Worm (Caenorhabditis elegans) whole organism, L4 larva: Measurements from ENCODE around the gene phf-31.
A peak's percentile ranks its signal among the peaks of the same experiment; 100 is the strongest.

Source experiments
- D1046.2 ChIP-seq: fragments of 200-800 bp; sonication (Bioruptor generic); IDR thresholded peaks from 2 replicates; pipeline ENCODE4 v1.3.6; 2022; ENCODE audit warnings: missing genetic modification characterization, missing compliant biosample characterization
- F26F4.8 ChIP-seq: fragments of 200-800 bp; sonication (Bioruptor generic); conservative IDR thresholded peaks from 2 replicates; pipeline ENCODE4 v1.3.6; 2022; ENCODE audit warnings: missing genetic modification characterization, missing compliant biosample characterization
- R02D3.7 ChIP-seq: fragments of 150-350 bp; sonication (generic microtip); optimal IDR thresholded peaks from 3 replicates; lab custom pipeline; 2014; ENCODE audit warnings: missing biosample characterization, missing genetic modification characterization
- Y5F2A.4 ChIP-seq: fragments of 200-800 bp; sonication (Bioruptor generic); optimal IDR thresholded peaks from 2 replicates; lab custom pipeline; 2018; ENCODE audit warnings: mild to moderate bottlenecking, missing genetic modification characterization, missing compliant biosample characterization
- Y75B8A.6 ChIP-seq: fragments of 200-800 bp; sonication (Bioruptor generic); IDR thresholded peaks from 2 replicates; pipeline ENCODE4 v1.3.6; 2022; ENCODE audit warnings: missing genetic modification reagents, missing genetic modification characterization, missing compliant biosample characterization
- ZK337.2 ChIP-seq: fragments of 200-800 bp; sonication (Bioruptor generic); IDR thresholded peaks from 2 replicates; pipeline ENCODE4 v1.3.6; 2022; ENCODE audit warnings: missing genetic modification reagents, missing genetic modification characterization, missing compliant biosample characterization
- ZK546.5 ChIP-seq, 2 experiments: sonication (generic microtip); optimal IDR thresholded peaks; 2 replicates each; lab custom pipeline; 2017; ENCODE audit warnings: missing biosample characterization in 2 of 2, missing genetic modification characterization in 2 of 2
- aha-1 ChIP-seq: fragments of 150-350 bp; peaks from one replicate; lab custom pipeline; 2014; ENCODE audit warnings: missing biosample characterization, missing genetic modification characterization
- aly-2 ChIP-seq: sonication (generic microtip); optimal IDR thresholded peaks from 2 replicates; lab custom pipeline; 2018; ENCODE audit warnings: missing biosample characterization, missing genetic modification characterization
- attf-4 ChIP-seq: sonication (generic microtip); optimal IDR thresholded peaks from 3 replicates; lab custom pipeline; 2017; ENCODE audit warnings: missing biosample characterization, missing genetic modification characterization
- ceh-20 ChIP-seq: fragments of 200-800 bp; sonication (Bioruptor generic); IDR thresholded peaks from 2 replicates; pipeline ENCODE4 v1.3.6; 2022; ENCODE audit warnings: missing genetic modification reagents, missing genetic modification characterization, missing compliant biosample characterization
- ceh-28 ChIP-seq: fragments of 150-350 bp; optimal IDR thresholded peaks from 2 replicates; lab custom pipeline; 2014; ENCODE audit warnings: missing biosample characterization, missing genetic modification reagents, missing genetic modification characterization
- ceh-32 ChIP-seq: sonication (generic microtip); optimal IDR thresholded peaks from 2 replicates; lab custom pipeline; 2016; ENCODE audit warnings: mild to moderate bottlenecking, missing genetic modification characterization, missing compliant biosample characterization; ENCODE audit not compliant: poor library complexity
- ceh-44 ChIP-seq: fragments of 200-800 bp; sonication (Bioruptor generic); IDR thresholded peaks from 2 replicates; pipeline ENCODE4 v1.3.6; 2022; ENCODE audit warnings: missing genetic modification reagents, missing genetic modification characterization, missing compliant biosample characterization
- ceh-82 ChIP-seq: sonication (generic microtip); optimal IDR thresholded peaks from 2 replicates; lab custom pipeline; 2017; ENCODE audit warnings: missing biosample characterization, missing genetic modification characterization
- daf-16 ChIP-seq, 3 experiments: sonication (generic microtip); optimal IDR thresholded peaks; 2 replicates each; lab custom pipeline; 2016 to 2017; ENCODE audit warnings: missing genetic modification characterization in 3 of 3, missing genetic modification reagents in 3 of 3, mild to moderate bottlenecking in 2 of 3, missing compliant biosample characterization in 2 of 3, missing biosample characterization in 1 of 3, moderate library complexity in 1 of 3
- daf-8 ChIP-seq: fragments of 200-800 bp; sonication (Bioruptor generic); IDR thresholded peaks from 2 replicates; pipeline ENCODE4 v1.3.6; 2022; ENCODE audit warnings: missing genetic modification characterization, missing compliant biosample characterization
- dmd-8 ChIP-seq: fragments of 200-800 bp; sonication (Bioruptor generic); IDR thresholded peaks from 2 replicates; pipeline ENCODE4 v1.3.6; 2022; ENCODE audit warnings: missing genetic modification characterization, missing compliant biosample characterization
- dmd-9 ChIP-seq: fragments of 200-800 bp; sonication (Bioruptor generic); IDR thresholded peaks from 2 replicates; pipeline ENCODE4 v1.3.6; 2022; ENCODE audit warnings: missing genetic modification reagents, missing genetic modification characterization, missing compliant biosample characterization
- dpl-1 ChIP-seq: fragments of 150-350 bp; optimal IDR thresholded peaks from 2 replicates; lab custom pipeline; 2014; ENCODE audit warnings: missing biosample characterization, missing genetic modification reagents, missing genetic modification characterization
- egl-43 ChIP-seq: fragments of 200-800 bp; sonication (Bioruptor generic); IDR thresholded peaks from 2 replicates; pipeline ENCODE4 v1.3.6; 2022; ENCODE audit warnings: missing genetic modification reagents, missing genetic modification characterization, missing compliant biosample characterization
- jun-1 ChIP-seq: fragments of 150-350 bp; optimal IDR thresholded peaks from 2 replicates; lab custom pipeline; 2014; ENCODE audit warnings: missing biosample characterization, missing genetic modification reagents, missing genetic modification characterization
- lin-1 ChIP-seq: fragments of 200-800 bp; sonication (Bioruptor generic); IDR thresholded peaks from 2 replicates; pipeline ENCODE4 v1.3.6; 2022; ENCODE audit warnings: missing genetic modification reagents, missing genetic modification characterization, missing compliant biosample characterization
- lin-15B ChIP-seq: fragments of 150-350 bp; sonication (generic microtip); optimal IDR thresholded peaks from 3 replicates; lab custom pipeline; 2014; ENCODE audit warnings: missing biosample characterization, missing genetic modification characterization
- lin-39 ChIP-seq: fragments of 150-350 bp; optimal IDR thresholded peaks from 2 replicates; lab custom pipeline; 2014; ENCODE audit warnings: missing biosample characterization, missing genetic modification reagents, missing genetic modification characterization
- lsy-2 ChIP-seq, 2 experiments: fragments of 150-350 bp in 1 of 2; sonication (generic microtip) in 1 of 2; optimal IDR thresholded peaks; 2 replicates each; lab custom pipeline; 2014 to 2017; ENCODE audit warnings: missing biosample characterization in 2 of 2, missing genetic modification characterization in 2 of 2
- madf-9 ChIP-seq: fragments of 200-800 bp; sonication (Bioruptor generic); conservative IDR thresholded peaks from 2 replicates; pipeline ENCODE4 v1.3.6; 2022; ENCODE audit warnings: missing genetic modification reagents, missing genetic modification characterization, missing compliant biosample characterization
- mdl-1 ChIP-seq, 2 experiments: fragments of 150-350 bp in 1 of 2; sonication (generic microtip) in 1 of 2; optimal IDR thresholded peaks; 2 replicates each; lab custom pipeline; 2014 to 2017; ENCODE audit warnings: missing biosample characterization in 2 of 2, missing genetic modification characterization in 2 of 2
- nhr-11 ChIP-seq: fragments of 150-350 bp; optimal IDR thresholded peaks from 2 replicates; lab custom pipeline; 2014; ENCODE audit warnings: missing biosample characterization, missing genetic modification characterization
- nhr-28 ChIP-seq: fragments of 150-350 bp; optimal IDR thresholded peaks from 2 replicates; lab custom pipeline; 2014; ENCODE audit warnings: missing biosample characterization, missing genetic modification characterization
- nhr-42 ChIP-seq: fragments of 200-800 bp; sonication (Bioruptor generic); IDR thresholded peaks from 2 replicates; pipeline ENCODE4 v1.3.6; 2022; ENCODE audit warnings: missing genetic modification characterization, missing compliant biosample characterization
- nhr-77 ChIP-seq: fragments of 150-350 bp; optimal IDR thresholded peaks from 2 replicates; lab custom pipeline; 2014; ENCODE audit warnings: missing biosample characterization, missing genetic modification characterization
- pha-4 ChIP-seq, 2 experiments: fragments of 150-350 bp in 1 of 2; fragments of 200-800 bp in 1 of 2; sonication (Bioruptor generic) in 1 of 2; IDR thresholded peaks in 1 of 2; optimal IDR thresholded peaks in 1 of 2; 2 replicates each; pipeline versions ENCODE4 v1.3.6 to Lab custom; 2014 to 2022; ENCODE audit warnings: missing genetic modification characterization in 2 of 2, missing genetic modification reagents in 2 of 2, missing biosample characterization in 1 of 2, missing compliant biosample characterization in 1 of 2
- saeg-2 ChIP-seq: fragments of 200-800 bp; sonication (Bioruptor generic); IDR thresholded peaks from 2 replicates; pipeline ENCODE4 v1.3.6; 2022; ENCODE audit warnings: missing genetic modification reagents, missing genetic modification characterization, missing compliant biosample characterization
- snpc-4 ChIP-seq: fragments of 150-350 bp; optimal IDR thresholded peaks from 2 replicates; lab custom pipeline; 2014; ENCODE audit warnings: missing biosample characterization, missing genetic modification characterization
- spr-3 ChIP-seq: fragments of 200-800 bp; sonication (Bioruptor generic); optimal IDR thresholded peaks from 2 replicates; lab custom pipeline; 2018; ENCODE audit warnings: mild to moderate bottlenecking, missing genetic modification characterization, missing compliant biosample characterization
- tag-97 ChIP-seq: fragments of 200-800 bp; sonication (Bioruptor generic); IDR thresholded peaks from 2 replicates; pipeline ENCODE4 v1.3.6; 2022; ENCODE audit warnings: missing genetic modification characterization, missing compliant biosample characterization
- unc-130 ChIP-seq: sonication (generic microtip); optimal IDR thresholded peaks from 2 replicates; lab custom pipeline; 2016; ENCODE audit warnings: missing genetic modification reagents, missing genetic modification characterization, missing compliant biosample characterization
- zag-1 ChIP-seq: fragments of 150-350 bp; optimal IDR thresholded peaks from 2 replicates; lab custom pipeline; 2014; ENCODE audit warnings: missing biosample characterization, missing genetic modification characterization
- zfp-3 ChIP-seq: fragments of 200-800 bp; sonication (Bioruptor generic); conservative IDR thresholded peaks from 2 replicates; pipeline ENCODE4 v1.3.6; 2022; ENCODE audit warnings: missing genetic modification reagents, missing genetic modification characterization, missing compliant biosample characterization
- ztf-7 ChIP-seq: fragments of 150-350 bp; optimal IDR thresholded peaks from 2 replicates; lab custom pipeline; 2014; ENCODE audit warnings: missing biosample characterization, missing genetic modification characterization

phf-31 gene

DNA sequence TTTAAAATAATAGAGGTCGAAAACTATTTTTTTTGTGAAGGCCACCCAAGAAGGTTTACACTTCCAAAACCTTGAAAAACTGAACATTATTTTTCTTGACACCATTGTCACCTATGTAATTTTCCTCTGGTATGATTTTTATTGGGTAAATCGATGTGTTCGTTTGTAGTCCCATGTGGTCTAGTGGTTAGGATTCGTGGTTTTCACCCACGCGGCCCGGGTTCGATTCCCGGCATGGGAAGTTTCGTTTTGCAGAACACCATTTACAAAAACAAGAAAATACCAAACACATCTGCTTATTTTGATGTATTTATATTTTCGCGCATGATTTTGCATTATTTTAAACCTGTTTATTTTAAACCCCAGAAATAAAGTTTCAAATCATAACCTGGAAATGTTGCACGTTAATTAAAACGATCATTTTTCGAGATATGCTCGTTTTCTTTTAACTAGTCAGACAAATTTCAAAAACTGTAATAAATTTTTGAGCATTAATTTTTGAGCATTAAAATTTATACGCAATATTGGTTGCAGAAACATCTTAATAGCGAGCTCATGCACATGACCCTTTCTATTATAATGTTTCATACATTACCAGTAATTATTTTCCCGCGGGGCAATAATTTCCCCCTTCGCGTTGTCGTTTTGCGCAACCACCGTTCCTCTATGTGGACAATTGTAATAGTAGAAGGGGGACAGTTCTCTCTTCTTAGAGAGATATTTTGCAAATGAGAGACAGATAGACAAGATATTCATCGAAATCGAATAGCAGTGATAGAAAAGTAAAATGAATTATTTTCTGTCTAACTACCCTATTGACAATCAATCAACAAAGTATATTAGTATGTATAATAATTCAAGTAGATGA lies 14.1 kb upstream of the phf-31 start (continued):
- TF ChIP-seq ztf-7 (tag; lab: Kevin White, UChicago) (no peak), jun-1 (tag; lab: Kevin White, UChicago) (no peak), saeg-2 (GFP tag; lab: Robert Waterston, UW) (no peak), R02D3.7 (no peak), F26F4.8 (GFP tag; lab: Robert Waterston, UW) (peak; percentile 59; the same call in 1 of the 2 replicates), egl-43 (GFP tag; lab: Robert Waterston, UW) (peak; percentile 83), ZK546.5 (tag; optimal IDR thresholded peaks at IDR 0.05; lab: Kevin White, UChicago) (no peak), nhr-28 (peak; percentile 13), snpc-4 (tag; lab: Kevin White, UChicago) (no peak), spr-3 (peak; percentile 16), dmd-8 (GFP tag; lab: Robert Waterston, UW) (peak; percentile 82), ceh-20 (no peak), mdl-1 (tag; optimal IDR thresholded peaks at IDR 0.05; lab: Kevin White, UChicago) (no peak), D1046.2 (GFP tag; lab: Robert Waterston, UW) (0 out of 2 replicates have a peak, but pooled peaks have one; percentile 43), pha-4 (GFP tag; IDR thresholded peaks at IDR 0.05; lab: Robert Waterston, UW) (0 out of 2 replicates have a peak, but pooled peaks have one; percentile 46), pha-4 (tag; optimal IDR thresholded peaks at IDR 0.05; lab: Kevin White, UChicago) (no peak), daf-8 (no peak), ceh-82 (tag; lab: Kevin White, UChicago) (no peak), lin-39 (tag; lab: Kevin White, UChicago) (no peak), lsy-2 (tag; optimal IDR thresholded peaks at IDR 0.05; lab: Kevin White, UChicago) (peak in 1 of 2 experiments; percentile 46), nhr-42 (GFP tag; lab: Robert Waterston, UW) (0 out of 2 replicates have a peak, but pooled peaks have one; percentile 61), dmd-9 (peak; percentile 66; the same call in 1 of the 2 replicates), aly-2 (tag; lab: Kevin White, UChicago) (no peak), ceh-44 (GFP tag; lab: Robert Waterston, UW) (0 out of 2 replicates have a peak, but pooled peaks have one; percentile 20), unc-130 (GFP tag; lab: Kevin White, UChicago) (no peak), lin-15B (tag; lab: Kevin White, UChicago) (no peak), madf-9 (GFP tag; lab: Robert Waterston, UW) (peak; percentile 48; the same call in 1 of the 2 replicates), ZK337.2 (GFP tag; lab: Robert Waterston, UW) (no peak), Y5F2A.4 (GFP tag; lab: Kevin White, UChicago) (no peak), nhr-77 (tag; lab: Kevin White, UChicago) (peak; percentile 39)
- TF ChIP-seq, all 104 proteins: peak for 44

DNA sequence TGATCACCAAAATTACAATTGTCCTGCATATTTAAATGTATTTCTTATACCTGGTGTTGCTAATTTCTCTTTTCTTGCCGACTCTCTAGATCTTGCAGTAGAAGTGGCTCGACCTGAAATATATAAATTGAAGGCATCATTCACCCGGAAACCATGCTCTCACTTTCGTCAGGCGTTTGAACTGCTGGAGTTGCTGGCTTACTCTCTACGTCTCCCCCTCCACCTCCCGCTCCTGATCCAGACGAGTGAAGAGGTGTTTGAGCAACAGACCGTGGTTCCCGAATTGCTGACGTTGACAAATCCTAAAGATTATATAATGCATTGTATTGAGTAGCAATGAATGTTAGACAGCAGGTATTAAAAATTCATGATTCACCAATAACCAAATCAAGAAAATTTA lies 11.6 kb upstream of the phf-31 start:
- TF ChIP-seq tag-97 (GFP tag; lab: Robert Waterston, UW) = 0 out of 2 replicates have a peak, but pooled peaks have one; percentile 56
- TF ChIP-seq nhr-11 = no peak
- TF ChIP-seq aha-1 (tag; lab: Kevin White, UChicago) = peak; percentile 95
- TF ChIP-seq ceh-32 (tag; lab: Kevin White, UChicago) = no peak

DNA sequence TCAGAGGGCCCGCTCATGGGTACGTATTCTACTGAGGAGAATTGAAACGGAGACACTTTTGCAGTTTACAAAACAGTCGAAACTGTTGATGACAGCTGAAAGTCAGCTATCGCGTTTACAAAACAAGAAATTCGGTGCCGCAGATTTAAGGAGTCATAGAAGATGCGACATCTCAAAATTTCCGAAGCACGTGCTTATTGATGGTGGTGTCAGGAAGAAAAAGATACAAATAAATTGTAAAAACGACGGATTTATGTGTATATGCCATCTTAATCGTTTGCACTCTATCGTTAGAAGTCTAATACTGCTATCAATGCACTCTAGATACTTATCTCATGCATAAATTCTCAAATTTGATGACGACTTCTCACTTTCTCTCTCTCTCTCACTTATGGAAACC lies 7.6 kb upstream of the phf-31 start, which contains the start of gene F13E6.2:
Gene F13E6.2, minus strand, starts transcription at position 101 of the 400 bp plus-strand sequence.
- no peak for TF ChIP-seq ZK546.5 (tag; optimal IDR thresholded peaks at IDR 0.05; lab: Kevin White, UChicago)
- no peak for TF ChIP-seq ceh-44 (GFP tag; lab: Robert Waterston, UW)
- TF ChIP-seq ceh-28 (tag; lab: Kevin White, UChicago) = no peak
- TF ChIP-seq dpl-1 (GFP tag; lab: Kevin White, UChicago) = no peak
- no peak for TF ChIP-seq D1046.2 (GFP tag; lab: Robert Waterston, UW)
- no peak for TF ChIP-seq jun-1 (tag; lab: Kevin White, UChicago)
- TF ChIP-seq attf-4 (tag; lab: Kevin White, UChicago) = no peak
- no peak for TF ChIP-seq zag-1 (tag; lab: Kevin White, UChicago)
- no peak for TF ChIP-seq zfp-3 (GFP tag; lab: Robert Waterston, UW)
- TF ChIP-seq lsy-2 (tag; optimal IDR thresholded peaks at IDR 0.05; lab: Kevin White, UChicago) = no peak
- no peak for TF ChIP-seq lin-1 (GFP tag; lab: Robert Waterston, UW)
- TF ChIP-seq Y75B8A.6 (GFP tag; lab: Robert Waterston, UW) = no peak
- TF ChIP-seq unc-130 (GFP tag; lab: Kevin White, UChicago) = no peak
- no peak for TF ChIP-seq daf-16 (GFP tag; optimal IDR thresholded peaks at IDR 0.05; lab: Kevin White, UChicago)
- TF ChIP-seq daf-16 (tag; optimal IDR thresholded peaks at IDR 0.05; lab: Kevin White, UChicago) = no peak
